Fruit fly (Drosophila melanogaster): ENCODE measurements around the gene CG14200.
A peak's percentile ranks its signal among the peaks of the same experiment; 100 is the strongest.

The CG14200 gene

dm6 chrX:19491984-19492584, 3.2 kb upstream of the CG14200 start, which contains the start of the genes pcm and ND-18 (continued):
- TF ChIP-seq hbn (GFP tag; IDR thresholded peaks at IDR 0.05; ENCODE audit: partially characterized antibody) (0 out of 2 replicates have a peak, but pooled peaks have one; percentile 11), grau (tag; optimal IDR thresholded peaks at IDR 0.05) (no peak), CkIIα-i1 (GFP tag; IDR thresholded peaks at IDR 0.05) (no peak), CG11560 (tag; IDR thresholded peaks at IDR 0.05) (no peak), lbe (GFP tag; optimal IDR thresholded peaks at IDR 0.05) (no peak), Hsf (GFP tag; optimal IDR thresholded peaks at IDR 0.05) (no peak), CG3847 (GFP tag; IDR thresholded peaks at IDR 0.05) (no peak), CG1024 (GFP tag; IDR thresholded peaks at IDR 0.05) (no peak), Drgx (GFP tag; IDR thresholded peaks at IDR 0.05) (no peak), bab2 (GFP tag; optimal IDR thresholded peaks at IDR 0.05) (no peak), CG7357 (GFP tag; IDR thresholded peaks at IDR 0.05) (no peak), CG6813 (GFP tag; optimal IDR thresholded peaks at IDR 0.05) (no peak), CG13287 (GFP tag; IDR thresholded peaks at IDR 0.05; ENCODE audit: partially characterized antibody) (peak; percentile 18; the same call in 1 of the 2 replicates), Med (GFP tag) (peak; percentile 61), Doc2 (GFP tag; IDR thresholded peaks at IDR 0.05) (no peak), sens (GFP tag) (peak; percentile 76), CG10209 (GFP tag; optimal IDR thresholded peaks at IDR 0.05) (no peak), CG16813 (GFP tag; IDR thresholded peaks at IDR 0.05; ENCODE audit: partially characterized antibody) (no peak), CG17186 (GFP tag; optimal IDR thresholded peaks at IDR 0.05) (peak; percentile 41), sens-2 (GFP tag; IDR thresholded peaks at IDR 0.05) (no peak), Elba2 (GFP tag; optimal IDR thresholded peaks at IDR 0.05) (peak; percentile 60), D (optimal IDR thresholded peaks at IDR 0.05) (no peak), D (GFP tag; optimal IDR thresholded peaks at IDR 0.05) (no peak), Max (GFP tag; optimal IDR thresholded peaks at IDR 0.05) (peak; percentile 9), CG11504 (tag; optimal IDR thresholded peaks at IDR 0.05) (peak; percentile 96), CG15601 (tag; optimal IDR thresholded peaks at IDR 0.05) (no peak), da (GFP tag; optimal IDR thresholded peaks at IDR 0.05) (no peak), NC2β (GFP tag; optimal IDR thresholded peaks at IDR 0.05) (no peak), row (GFP tag; IDR thresholded peaks at IDR 0.05) (no peak), CG13624 (GFP tag; optimal IDR thresholded peaks at IDR 0.05) (no peak), cato (GFP tag; optimal IDR thresholded peaks at IDR 0.05; ENCODE audit: borderline replicate concordance) (no peak), Trl (optimal IDR thresholded peaks at IDR 0.05) (no peak), Trl (GFP tag; optimal IDR thresholded peaks at IDR 0.05) (no peak), slou (GFP tag; optimal IDR thresholded peaks at IDR 0.05) (no peak), shn (GFP tag; optimal IDR thresholded peaks at IDR 0.05) (no peak), Ssrp (tag; optimal IDR thresholded peaks at IDR 0.05) (no peak), CG18476 (GFP tag; optimal IDR thresholded peaks at IDR 0.05) (no peak), Ets97D (GFP tag; optimal IDR thresholded peaks at IDR 0.05) (peak; percentile 38), gcm2 (GFP tag; optimal IDR thresholded peaks at IDR 0.05) (no peak), cad (GFP tag; optimal IDR thresholded peaks at IDR 0.05) (no peak), Sry-δ (GFP tag; optimal IDR thresholded peaks at IDR 0.05) (peak; percentile 64), CG14965 (GFP tag; optimal IDR thresholded peaks at IDR 0.05; ENCODE audit: borderline replicate concordance) (no peak), Pdp1 (GFP tag; optimal IDR thresholded peaks at IDR 0.05) (peak in 1 of 2 experiments; percentile 95), fu2 (GFP tag; optimal IDR thresholded peaks at IDR 0.05) (no peak), CG9437 (GFP tag; optimal IDR thresholded peaks at IDR 0.05) (peak; percentile 60), E2f2 (GFP tag; IDR thresholded peaks at IDR 0.05) (peak; percentile 74), Meics (GFP tag; optimal IDR thresholded peaks at IDR 0.05) (no peak), CG17912 (GFP tag; optimal IDR thresholded peaks at IDR 0.05) (no peak), CG2202 (tag; optimal IDR thresholded peaks at IDR 0.05) (no peak), CG6854 (GFP tag; optimal IDR thresholded peaks at IDR 0.05) (no peak), Gug (GFP tag; IDR thresholded peaks at IDR 0.05) (no peak), chm (GFP tag; IDR thresholded peaks at IDR 0.05) (no peak)
